Worm (Caenorhabditis elegans): Measurements from ENCODE around the gene fbxa-1.

DNA sequence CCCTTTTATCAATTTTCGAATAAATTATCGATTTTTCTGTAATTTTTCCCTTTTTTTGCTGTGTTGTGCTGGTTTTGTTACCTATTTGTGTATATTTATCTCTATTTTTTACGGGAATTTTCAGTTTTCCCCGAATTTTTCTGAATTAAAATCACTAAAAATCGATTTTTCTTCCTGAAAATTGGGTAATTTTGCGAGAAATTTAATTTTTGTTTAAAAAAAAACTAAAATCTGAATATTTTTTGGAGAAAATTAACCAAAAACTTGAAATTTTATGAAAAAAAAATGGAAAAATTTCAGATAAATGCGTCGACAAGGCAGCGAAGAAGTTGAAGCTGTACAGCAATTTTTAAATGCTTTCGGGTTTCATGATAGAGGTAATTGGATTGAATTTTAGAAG is 39.4 kb upstream of the fbxa-1 start, which contains the start of gene gip-1:
- TF ChIP-seq nhr-237 (tag; optimal IDR thresholded peaks at IDR 0.05) (no peak), snpc-4 (tag; optimal IDR thresholded peaks at IDR 0.05) (no peak), ceh-9 (tag; optimal IDR thresholded peaks at IDR 0.05) (no peak), ceh-28 (tag; optimal IDR thresholded peaks at IDR 0.05) (no peak), aly-2 (tag; optimal IDR thresholded peaks at IDR 0.05) (no peak)

Measured in whole organism, L3 larva.